Fruit fly (Drosophila melanogaster): ENCODE data around the gene eIF4E1.
A peak's percentile ranks its signal among the peaks of the same experiment; 100 is the strongest.

eIF4E1 gene

dm6 chr3L:9451522-9452118, 49.4 kb upstream of the eIF4E1 start, which contains the start of the genes CG3448 and ghi (continued):
- TF ChIP-seq crp (GFP tag; optimal IDR thresholded peaks at IDR 0.05) (peak; percentile 13 to 84), Dbx (GFP tag; IDR thresholded peaks at IDR 0.05) (peak; percentile 78), Camta (GFP tag; optimal IDR thresholded peaks at IDR 0.05) (peak; percentile 17), odd (GFP tag; optimal IDR thresholded peaks at IDR 0.05) (no peak), gem (tag; optimal IDR thresholded peaks at IDR 0.05) (peak; percentile 71), CG15011 (GFP tag; optimal IDR thresholded peaks at IDR 0.05) (peak; percentile 51), NFAT (GFP tag; IDR thresholded peaks at IDR 0.05) (peak; percentile 59; the same call in 1 of the 2 replicates), PHDP (tag; optimal IDR thresholded peaks at IDR 0.05) (peak; percentile 54), B-H1 (GFP tag; IDR thresholded peaks at IDR 0.05) (peak; percentile 13; the same call in 1 of the 3 replicates), CG7963 (GFP tag; IDR thresholded peaks at IDR 0.05; ENCODE audit: partially characterized antibody) (peak; percentile 69), Fer1 (GFP tag; optimal IDR thresholded peaks at IDR 0.05) (peak; percentile 82), Bgb (GFP tag; IDR thresholded peaks at IDR 0.05; ENCODE audit: partially characterized antibody) (peak; percentile 75), Xbp1 (GFP tag; optimal IDR thresholded peaks at IDR 0.05) (peak; percentile 42), hbn (GFP tag; IDR thresholded peaks at IDR 0.05; ENCODE audit: partially characterized antibody) (peak; percentile 62), CG10209 (GFP tag; optimal IDR thresholded peaks at IDR 0.05) (no peak), Stat92E (GFP tag; optimal IDR thresholded peaks at IDR 0.05) (peak in 1 of 3 experiments; percentile 39), CG3838 (GFP tag; optimal IDR thresholded peaks at IDR 0.05) (no peak), Bdp1 (GFP tag; optimal IDR thresholded peaks at IDR 0.05) (no peak), Neu2 (GFP tag; optimal IDR thresholded peaks at IDR 0.05; ENCODE audit: borderline replicate concordance) (no peak), CG17912 (GFP tag; optimal IDR thresholded peaks at IDR 0.05) (peak; percentile 6), CG11695 (GFP tag; IDR thresholded peaks at IDR 0.05) (peak; percentile 10; the same call in 1 of the 3 replicates), YL-1 (GFP tag; optimal IDR thresholded peaks at IDR 0.05) (peak; percentile 63), HHEX (GFP tag; optimal IDR thresholded peaks at IDR 0.05) (peak; percentile 64), H15 (GFP tag; IDR thresholded peaks at IDR 0.05) (peak; percentile 55; the same call in 1 of the 3 replicates), Fer3 (tag; optimal IDR thresholded peaks at IDR 0.05) (peak; percentile 68), jumu (GFP tag; optimal IDR thresholded peaks at IDR 0.05) (peak; percentile 17), HLH3B (GFP tag; IDR thresholded peaks at IDR 0.05) (no peak), CG3995 (GFP tag; optimal IDR thresholded peaks at IDR 0.05) (peak; percentile 37), Hmr (GFP tag; optimal IDR thresholded peaks at IDR 0.05) (peak; percentile 70), CG4730 (GFP tag; IDR thresholded peaks at IDR 0.05) (0 out of 2 replicates have a peak, but pooled peaks have one; percentile 41), stwl (tag; optimal IDR thresholded peaks at IDR 0.05) (peak; percentile 93), CG9932 (GFP tag; IDR thresholded peaks at IDR 0.05) (peak; percentile 61), HLH54F (GFP tag; optimal IDR thresholded peaks at IDR 0.05) (no peak), dysf (GFP tag; IDR thresholded peaks at IDR 0.05) (peak; percentile 65; the same call in 2 of the 3 replicates), CG31441 (GFP tag; IDR thresholded peaks at IDR 0.05) (peak; percentile 77), Max (GFP tag; optimal IDR thresholded peaks at IDR 0.05) (peak; percentile 68), CG10979 (tag; optimal IDR thresholded peaks at IDR 0.05) (peak; percentile 39), CG17385 (GFP tag; optimal IDR thresholded peaks at IDR 0.05) (no peak), CG12155 (GFP tag; optimal IDR thresholded peaks at IDR 0.05) (peak; percentile 57), Spps (tag; optimal IDR thresholded peaks at IDR 0.05) (peak; percentile 54), Sin3A (optimal IDR thresholded peaks at IDR 0.05) (no peak), twi (tag; optimal IDR thresholded peaks at IDR 0.05) (peak; percentile 13), sna (GFP tag; IDR thresholded peaks at IDR 0.05; ENCODE audit: partially characterized antibody) (peak; percentile 90), CG12104 (GFP tag; optimal IDR thresholded peaks at IDR 0.05) (peak; percentile 45), pum (GFP tag; optimal IDR thresholded peaks at IDR 0.05) (peak; percentile 11), Sox102F (GFP tag; optimal IDR thresholded peaks at IDR 0.05) (peak; percentile 52), CG33213 (GFP tag; optimal IDR thresholded peaks at IDR 0.05) (peak; percentile 6), gcm (GFP tag; optimal IDR thresholded peaks at IDR 0.05) (peak; percentile 62), CG31388 (GFP tag; optimal IDR thresholded peaks at IDR 0.05) (no peak)
